Worm (Caenorhabditis elegans) whole organism, L2 larva: ENCODE data around the gene M163.21.

Experiments used
- C34F6.9 ChIP-seq: fragments of 150-350 bp; optimal IDR thresholded peaks from 2 replicates; lab custom pipeline; 2014; ENCODE audit warnings: missing biosample characterization, missing genetic modification characterization
- F13H6.1 ChIP-seq: sonication (generic microtip); optimal IDR thresholded peaks from 2 replicates; lab custom pipeline; 2016; ENCODE audit warnings: missing genetic modification characterization, missing compliant biosample characterization
- R02D3.7 ChIP-seq: fragments of 150-350 bp; optimal IDR thresholded peaks from 2 replicates; lab custom pipeline; 2014; ENCODE audit warnings: missing biosample characterization, missing genetic modification characterization
- Y55F3AM.14 ChIP-seq: fragments of 200-800 bp; sonication (Bioruptor generic); optimal IDR thresholded peaks from 2 replicates; lab custom pipeline; 2018; ENCODE audit warnings: mild to moderate bottlenecking, missing genetic modification characterization, missing compliant biosample characterization
- ZK546.5 ChIP-seq: sonication (generic microtip); optimal IDR thresholded peaks from 2 replicates; lab custom pipeline; 2017; ENCODE audit warnings: missing biosample characterization, missing genetic modification characterization
- ama-1 ChIP-seq: fragments of 150-350 bp; optimal IDR thresholded peaks from 2 replicates; lab custom pipeline; 2018; ENCODE audit warnings: inconsistent platforms
- blmp-1 ChIP-seq: sonication (generic microtip); optimal IDR thresholded peaks from 2 replicates; lab custom pipeline; 2017; ENCODE audit warnings: missing genetic modification characterization, mild to moderate bottlenecking, missing compliant biosample characterization, antibody characterized with exemption, moderate library complexity; ENCODE audit not compliant: insufficient read depth
- ceh-16 ChIP-seq: fragments of 150-350 bp; optimal IDR thresholded peaks from 2 replicates; lab custom pipeline; 2014; ENCODE audit warnings: missing biosample characterization, missing genetic modification characterization
- ceh-82 ChIP-seq: fragments of 150-350 bp; optimal IDR thresholded peaks from 2 replicates; lab custom pipeline; 2014; ENCODE audit warnings: missing biosample characterization, missing genetic modification characterization
- crh-2 ChIP-seq: sonication (generic microtip); optimal IDR thresholded peaks from 2 replicates; lab custom pipeline; 2017; ENCODE audit warnings: missing biosample characterization, missing genetic modification characterization
- dmd-4 ChIP-seq: sonication (generic microtip); optimal IDR thresholded peaks from 2 replicates; lab custom pipeline; 2017; ENCODE audit warnings: missing biosample characterization, missing genetic modification characterization
- egl-27 ChIP-seq: sonication (generic microtip); optimal IDR thresholded peaks from 3 replicates; lab custom pipeline; 2017; ENCODE audit warnings: missing biosample characterization, missing genetic modification reagents, missing genetic modification characterization
- elt-1 ChIP-seq: fragments of 150-350 bp; optimal IDR thresholded peaks from 2 replicates; lab custom pipeline; 2014; ENCODE audit warnings: missing biosample characterization, missing genetic modification characterization
- elt-3 ChIP-seq: sonication (generic microtip); optimal IDR thresholded peaks from 2 replicates; lab custom pipeline; 2017; ENCODE audit warnings: missing biosample characterization, missing genetic modification characterization
- fos-1 ChIP-seq: fragments of 150-350 bp; optimal IDR thresholded peaks from 2 replicates; lab custom pipeline; 2014; ENCODE audit warnings: missing biosample characterization, missing genetic modification characterization
- gmeb-1 ChIP-seq: fragments of 150-350 bp; optimal IDR thresholded peaks from 2 replicates; lab custom pipeline; 2014; ENCODE audit warnings: missing biosample characterization, missing genetic modification characterization
- lin-11 ChIP-seq: fragments of 150-350 bp; sonication (generic microtip); optimal IDR thresholded peaks from 2 replicates; lab custom pipeline; 2014; ENCODE audit warnings: missing biosample characterization, missing genetic modification characterization, inconsistent platforms, mixed read lengths
- lin-13 ChIP-seq: fragments of 150-350 bp; optimal IDR thresholded peaks from 2 replicates; lab custom pipeline; 2014; ENCODE audit warnings: missing biosample characterization, missing genetic modification reagents, missing genetic modification characterization
- lin-39 ChIP-seq: fragments of 150-350 bp; optimal IDR thresholded peaks from 2 replicates; lab custom pipeline; 2014; ENCODE audit warnings: missing biosample characterization, missing genetic modification reagents, missing genetic modification characterization
- lsy-2 ChIP-seq, 2 experiments: fragments of 150-350 bp in 1 of 2; sonication (generic microtip) in 1 of 2; optimal IDR thresholded peaks; 2 replicates each; lab custom pipeline; 2014 to 2017; ENCODE audit warnings: missing biosample characterization in 2 of 2, missing genetic modification characterization in 2 of 2
- mbf-1 ChIP-seq: sonication (generic microtip); optimal IDR thresholded peaks from 2 replicates; lab custom pipeline; 2017; ENCODE audit warnings: missing biosample characterization, missing genetic modification characterization
- mdl-1 ChIP-seq, 2 experiments: fragments of 150-350 bp in 1 of 2; sonication (generic microtip) in 1 of 2; optimal IDR thresholded peaks; 2 replicates each; lab custom pipeline; 2017; ENCODE audit warnings: missing biosample characterization in 2 of 2, missing genetic modification characterization in 2 of 2
- nhr-10 ChIP-seq: sonication (generic microtip); optimal IDR thresholded peaks from 2 replicates; lab custom pipeline; 2017; ENCODE audit warnings: missing biosample characterization, missing genetic modification characterization
- nhr-11 ChIP-seq: fragments of 150-350 bp; optimal IDR thresholded peaks from 2 replicates; lab custom pipeline; 2014; ENCODE audit warnings: missing biosample characterization, missing genetic modification characterization
- nhr-12 ChIP-seq: fragments of 150-350 bp; optimal IDR thresholded peaks from 2 replicates; lab custom pipeline; 2014; ENCODE audit warnings: missing biosample characterization, missing genetic modification characterization
- nhr-129 ChIP-seq: fragments of 150-350 bp; optimal IDR thresholded peaks from 2 replicates; lab custom pipeline; 2014; ENCODE audit warnings: missing biosample characterization, missing genetic modification characterization
- nhr-21 ChIP-seq: fragments of 150-350 bp; optimal IDR thresholded peaks from 2 replicates; lab custom pipeline; 2014; ENCODE audit warnings: missing biosample characterization, missing genetic modification characterization
- nhr-23 ChIP-seq: fragments of 150-350 bp; optimal IDR thresholded peaks from 2 replicates; lab custom pipeline; 2014; ENCODE audit warnings: missing biosample characterization, missing genetic modification reagents, missing genetic modification characterization
- nhr-237 ChIP-seq: fragments of 150-350 bp; optimal IDR thresholded peaks from 2 replicates; lab custom pipeline; 2014; ENCODE audit warnings: missing biosample characterization, missing genetic modification characterization
- nhr-25 ChIP-seq: fragments of 150-350 bp; sonication (generic microtip); optimal IDR thresholded peaks from 3 replicates; lab custom pipeline; 2014; ENCODE audit warnings: missing biosample characterization, missing genetic modification characterization
- nhr-6 ChIP-seq: fragments of 150-350 bp; optimal IDR thresholded peaks from 2 replicates; lab custom pipeline; 2014; ENCODE audit warnings: missing biosample characterization, missing genetic modification characterization
- nhr-77 ChIP-seq: fragments of 150-350 bp; optimal IDR thresholded peaks from 2 replicates; lab custom pipeline; 2014; ENCODE audit warnings: missing biosample characterization, missing genetic modification characterization
- peb-1 ChIP-seq: fragments of 150-350 bp; optimal IDR thresholded peaks from 2 replicates; lab custom pipeline; 2014; ENCODE audit warnings: missing biosample characterization, missing genetic modification characterization
- sem-4 ChIP-seq: fragments of 150-350 bp; optimal IDR thresholded peaks from 2 replicates; lab custom pipeline; 2014; ENCODE audit warnings: missing biosample characterization, missing genetic modification reagents, missing genetic modification characterization
- skn-1 ChIP-seq: sonication (generic microtip); optimal IDR thresholded peaks from 2 replicates; lab custom pipeline; 2017; ENCODE audit warnings: missing biosample characterization, missing genetic modification characterization
- sma-3 ChIP-seq: sonication (generic microtip); optimal IDR thresholded peaks from 2 replicates; lab custom pipeline; 2016; ENCODE audit warnings: missing genetic modification reagents, missing genetic modification characterization, missing compliant biosample characterization
- sma-9 ChIP-seq, 2 experiments: fragments of 150-350 bp in 1 of 2; sonication (generic microtip) in 1 of 2; optimal IDR thresholded peaks; 2 replicates each; lab custom pipeline; 2014 to 2016; ENCODE audit warnings: missing genetic modification characterization in 2 of 2, mild to moderate bottlenecking in 1 of 2, missing biosample characterization in 1 of 2, missing compliant biosample characterization in 1 of 2, missing genetic modification reagents in 1 of 2, moderate library complexity in 1 of 2
- snpc-4 ChIP-seq: fragments of 150-350 bp; optimal IDR thresholded peaks from 2 replicates; lab custom pipeline; 2014; ENCODE audit warnings: missing biosample characterization, missing genetic modification characterization
- unc-39 ChIP-seq: fragments of 150-350 bp; optimal IDR thresholded peaks from 2 replicates; lab custom pipeline; 2014; ENCODE audit warnings: missing biosample characterization, missing genetic modification characterization
- unc-55 ChIP-seq: fragments of 150-350 bp; sonication (generic microtip); optimal IDR thresholded peaks from 3 replicates; lab custom pipeline; 2014; ENCODE audit warnings: missing biosample characterization, missing genetic modification reagents, missing genetic modification characterization
- unc-62 ChIP-seq: fragments of 150-350 bp; optimal IDR thresholded peaks from 2 replicates; lab custom pipeline; 2014; ENCODE audit warnings: missing biosample characterization, missing genetic modification reagents, missing genetic modification characterization
- zag-1 ChIP-seq: fragments of 150-350 bp; optimal IDR thresholded peaks from 2 replicates; lab custom pipeline; 2014; ENCODE audit warnings: missing biosample characterization, missing genetic modification characterization
- ztf-1 ChIP-seq: fragments of 200-800 bp; sonication (Bioruptor generic); conservative IDR thresholded peaks from 2 replicates; pipeline ENCODE4 v1.3.6; 2022; ENCODE audit warnings: missing genetic modification characterization, missing compliant biosample characterization
- ztf-11 ChIP-seq: sonication (generic microtip); optimal IDR thresholded peaks from 2 replicates; lab custom pipeline; 2017; ENCODE audit warnings: missing biosample characterization, missing genetic modification characterization
- ztf-4 ChIP-seq: fragments of 150-350 bp; optimal IDR thresholded peaks from 2 replicates; lab custom pipeline; 2014; ENCODE audit warnings: missing biosample characterization, missing genetic modification characterization

The M163.21 gene

ce11 chrX:14477338-14477737, 10.7 kb downstream of the M163.21 start:
- TF ChIP-seq nhr-237 (tag; lab: Kevin White, UChicago) (no peak), snpc-4 (tag; lab: Kevin White, UChicago) (peak; percentile 93), nhr-23 (tag; lab: Kevin White, UChicago) (no peak), sma-3 (GFP tag; lab: Kevin White, UChicago) (peak; percentile 17), mbf-1 (tag; lab: Kevin White, UChicago) (no peak), gmeb-1 (tag; lab: Kevin White, UChicago) (no peak), ceh-16 (tag; lab: Kevin White, UChicago) (no peak), ztf-4 (tag; lab: Kevin White, UChicago) (no peak), nhr-25 (tag; lab: Kevin White, UChicago) (no peak), lin-39 (tag; lab: Kevin White, UChicago) (no peak), egl-27 (tag; lab: Kevin White, UChicago) (no peak), nhr-77 (tag; lab: Kevin White, UChicago) (no peak), nhr-129 (tag; lab: Kevin White, UChicago) (no peak), peb-1 (tag; lab: Kevin White, UChicago) (no peak)

DNA sequence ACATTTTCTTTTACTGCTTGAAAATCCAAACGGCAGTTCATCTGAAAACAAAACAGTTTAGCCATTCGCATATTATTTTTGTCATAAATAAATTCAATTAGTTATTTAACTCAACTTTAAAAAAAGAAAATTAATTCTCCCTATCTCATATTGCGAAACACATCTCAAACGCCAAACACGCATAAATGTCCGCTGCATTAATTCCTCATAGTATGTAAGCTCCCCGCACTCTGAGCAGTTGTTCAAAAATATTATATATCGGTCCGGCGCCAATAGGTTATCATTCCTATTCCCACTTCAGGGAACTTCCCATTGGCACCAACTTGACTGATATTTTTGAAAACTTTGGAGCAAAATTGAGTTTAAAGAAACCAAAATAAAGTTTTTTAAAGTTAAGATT, 11.6 kb downstream of the M163.21 start:
- TF ChIP-seq Y55F3AM.14 (GFP tag; lab: Kevin White, UChicago) (no peak), dmd-4 (tag; lab: Kevin White, UChicago) (no peak), snpc-4 (tag; lab: Kevin White, UChicago) (peak; percentile 98), unc-55 (peak; percentile 88), blmp-1 (no peak), nhr-21 (tag; lab: Kevin White, UChicago) (peak; percentile 20), sma-9 (GFP tag; optimal IDR thresholded peaks at IDR 0.05; lab: Kevin White, UChicago) (peak; percentile 65), sma-9 (tag; optimal IDR thresholded peaks at IDR 0.05; lab: Kevin White, UChicago) (no peak), lsy-2 (tag; optimal IDR thresholded peaks at IDR 0.05; lab: Kevin White, UChicago) (peak; percentile 28 to 54), nhr-6 (tag; lab: Kevin White, UChicago) (peak; percentile 55), C34F6.9 (tag; lab: Kevin White, UChicago) (peak; percentile 49), crh-2 (no peak), lin-13 (peak; percentile 4), ceh-82 (tag; lab: Kevin White, UChicago) (no peak)
- TF ChIP-seq, all 48 proteins: peak for 8

ce11 chrX:14478743-14479428, 12.3 kb downstream of the M163.21 start, which contains the start of gene M163.11:
Gene M163.11 (plus strand): TSS chrX:14479378.
- TF ChIP-seq unc-62 (GFP tag; lab: Kevin White, UChicago), result no peak
- TF ChIP-seq crh-2, result peak; percentile 40
- peak; percentile 12 for TF ChIP-seq fos-1 (tag; lab: Kevin White, UChicago)
- no peak for TF ChIP-seq snpc-4 (tag; lab: Kevin White, UChicago)
- TF ChIP-seq nhr-10 (tag; lab: Kevin White, UChicago), result no peak
- no peak for TF ChIP-seq elt-1 (tag; lab: Kevin White, UChicago)
- TF ChIP-seq zag-1, result no peak
- TF ChIP-seq nhr-21 (tag; lab: Kevin White, UChicago), result peak; percentile 27
- TF ChIP-seq lin-13, result no peak
- no peak for TF ChIP-seq unc-55
- TF ChIP-seq ztf-1 (GFP tag; lab: Robert Waterston, UW), result no peak
- TF ChIP-seq unc-39 (tag; lab: Kevin White, UChicago), result no peak
- no peak for TF ChIP-seq nhr-6 (tag; lab: Kevin White, UChicago)
- no peak for TF ChIP-seq ama-1 (lab: Kevin White, UChicago)
- TF ChIP-seq elt-3 (tag; lab: Kevin White, UChicago), result no peak
- no peak for TF ChIP-seq egl-27 (tag; lab: Kevin White, UChicago)
- TF ChIP-seq blmp-1, result no peak
- TF ChIP-seq lin-11 (tag; lab: Kevin White, UChicago), result no peak
- no peak for TF ChIP-seq dmd-4 (tag; lab: Kevin White, UChicago)
- TF ChIP-seq mbf-1 (tag; lab: Kevin White, UChicago), result no peak
- no peak for TF ChIP-seq mdl-1 (tag; optimal IDR thresholded peaks at IDR 0.05; lab: Kevin White, UChicago)
- TF ChIP-seq sma-9 (GFP tag; optimal IDR thresholded peaks at IDR 0.05; lab: Kevin White, UChicago), result peak; percentile 4
- no peak for TF ChIP-seq sma-9 (tag; optimal IDR thresholded peaks at IDR 0.05; lab: Kevin White, UChicago)
- TF ChIP-seq gmeb-1 (tag; lab: Kevin White, UChicago), result peak; percentile 35
- no peak for TF ChIP-seq lin-39 (tag; lab: Kevin White, UChicago)
- peak in 1 of 2 experiments; percentile 11 for TF ChIP-seq lsy-2 (tag; optimal IDR thresholded peaks at IDR 0.05; lab: Kevin White, UChicago)
- no peak for TF ChIP-seq sem-4 (tag; lab: Kevin White, UChicago)
- no peak for TF ChIP-seq ZK546.5 (tag; lab: Kevin White, UChicago)
- no peak for TF ChIP-seq Y55F3AM.14 (GFP tag; lab: Kevin White, UChicago)
- TF ChIP-seq R02D3.7 (tag; lab: Kevin White, UChicago), result no peak
- no peak for TF ChIP-seq C34F6.9 (tag; lab: Kevin White, UChicago)
- TF ChIP-seq ztf-11, result no peak
- no peak for TF ChIP-seq nhr-11 (tag; lab: Kevin White, UChicago)
- no peak for TF ChIP-seq ztf-4 (tag; lab: Kevin White, UChicago)
- TF ChIP-seq skn-1 (tag; lab: Kevin White, UChicago), result no peak
- TF ChIP-seq nhr-25 (tag; lab: Kevin White, UChicago), result no peak
- no peak for TF ChIP-seq ceh-16 (tag; lab: Kevin White, UChicago)
- peak; percentile 1 for TF ChIP-seq nhr-129 (tag; lab: Kevin White, UChicago)
- peak; percentile 1 for TF ChIP-seq F13H6.1 (tag; lab: Kevin White, UChicago)
- no peak for TF ChIP-seq nhr-237 (tag; lab: Kevin White, UChicago)
- TF ChIP-seq nhr-77 (tag; lab: Kevin White, UChicago), result no peak
- TF ChIP-seq nhr-12, result no peak
